Fruit fly (Drosophila melanogaster) whole organism, embryonic: ENCODE data around the gene mRpS7.

Source experiments
- Antp ChIP-seq: fragments of 200-800 bp; sonication (Bioruptor generic); optimal IDR thresholded peaks from 3 replicates; lab custom pipeline; 2016; ENCODE audit warnings: missing biosample characterization, missing genetic modification characterization
- BtbVII ChIP-seq: fragments of 200-800 bp; sonication (Bioruptor generic); optimal IDR thresholded peaks from 3 replicates; lab custom pipeline; 2017; ENCODE audit warnings: missing biosample characterization, mild to moderate bottlenecking, missing genetic modification characterization
- CG10654 ChIP-seq: fragments of 200-800 bp; sonication (Bioruptor generic); optimal IDR thresholded peaks from 2 replicates; lab custom pipeline; 2016; ENCODE audit warnings: missing biosample characterization, missing genetic modification characterization
- CG10979 ChIP-seq: fragments of 200-800 bp; sonication (Bioruptor generic); optimal IDR thresholded peaks from 2 replicates; lab custom pipeline; 2018; ENCODE audit warnings: missing biosample characterization, mild to moderate bottlenecking, missing genetic modification characterization, moderate library complexity
- CG11085 ChIP-seq: fragments of 200-800 bp; sonication (Bioruptor generic); IDR thresholded peaks from 2 replicates; pipeline ENCODE4 v1.3.6; 2022; ENCODE audit warnings: missing biosample characterization, missing genetic modification characterization
- CG12155 ChIP-seq: fragments of 200-800 bp; sonication (Bioruptor generic); optimal IDR thresholded peaks from 3 replicates; lab custom pipeline; 2016; ENCODE audit warnings: missing biosample characterization, missing genetic modification characterization
- CG12219 ChIP-seq: fragments of 200-800 bp; sonication (Bioruptor generic); optimal IDR thresholded peaks from 3 replicates; lab custom pipeline; 2018; ENCODE audit warnings: missing biosample characterization, mild to moderate bottlenecking, missing genetic modification characterization
- CG14050 ChIP-seq: fragments of 200-800 bp; sonication (Bioruptor generic); IDR thresholded peaks from 3 replicates; pipeline ENCODE4 v1.3.6; 2022; ENCODE audit warnings: missing biosample characterization, missing genetic modification characterization
- CG15011 ChIP-seq: fragments of 200-800 bp; sonication (Bioruptor generic); optimal IDR thresholded peaks from 3 replicates; lab custom pipeline; 2018; ENCODE audit warnings: missing biosample characterization, mild to moderate bottlenecking, missing genetic modification characterization
- CG17359 ChIP-seq: fragments of 200-800 bp; sonication (Bioruptor generic); optimal IDR thresholded peaks from 3 replicates; lab custom pipeline; 2018; ENCODE audit warnings: missing biosample characterization, mild to moderate bottlenecking, missing genetic modification characterization, moderate library complexity
- CG3065 ChIP-seq: fragments of 200-800 bp; sonication (Bioruptor generic); optimal IDR thresholded peaks from 2 replicates; lab custom pipeline; 2016; ENCODE audit warnings: missing biosample characterization, missing genetic modification characterization
- CG3163 ChIP-seq: fragments of 200-800 bp; sonication (Bioruptor generic); optimal IDR thresholded peaks from 3 replicates; lab custom pipeline; 2016; ENCODE audit warnings: missing biosample characterization, missing genetic modification characterization
- CG3281 ChIP-seq: fragments of 200-800 bp; sonication (Bioruptor generic); optimal IDR thresholded peaks from 3 replicates; lab custom pipeline; 2017; ENCODE audit warnings: missing biosample characterization, mild to moderate bottlenecking, missing genetic modification characterization
- CG3407 ChIP-seq: fragments of 200-800 bp; sonication (Bioruptor generic); optimal IDR thresholded peaks from 2 replicates; lab custom pipeline; 2018; ENCODE audit warnings: missing biosample characterization, mild to moderate bottlenecking, missing genetic modification characterization
- CG4424 ChIP-seq: fragments of 200-800 bp; sonication (Bioruptor generic); optimal IDR thresholded peaks from 3 replicates; lab custom pipeline; 2016; ENCODE audit warnings: missing biosample characterization, missing genetic modification characterization
- CG4730 ChIP-seq: fragments of 200-800 bp; sonication (Bioruptor generic); IDR thresholded peaks from 2 replicates; pipeline ENCODE4 v1.3.6; 2022; ENCODE audit warnings: missing biosample characterization, missing genetic modification characterization
- CG4820 ChIP-seq: fragments of 200-800 bp; sonication (Bioruptor generic); optimal IDR thresholded peaks from 3 replicates; lab custom pipeline; 2016; ENCODE audit warnings: missing biosample characterization, missing genetic modification characterization
- CG5245 ChIP-seq: fragments of 200-800 bp; sonication (Bioruptor generic); optimal IDR thresholded peaks from 3 replicates; lab custom pipeline; 2016; ENCODE audit warnings: missing biosample characterization, missing genetic modification characterization
- CG6654 ChIP-seq: fragments of 200-800 bp; sonication (Bioruptor generic); optimal IDR thresholded peaks from 2 replicates; lab custom pipeline; 2017; ENCODE audit warnings: missing biosample characterization, mild to moderate bottlenecking, missing genetic modification characterization
- CG7372 ChIP-seq: fragments of 200-800 bp; sonication (Bioruptor generic); IDR thresholded peaks from 2 replicates; pipeline ENCODE4 v1.3.6; 2022; ENCODE audit warnings: missing biosample characterization, missing genetic modification characterization
- CG8388 ChIP-seq: fragments of 200-800 bp; sonication (Bioruptor generic); optimal IDR thresholded peaks from 2 replicates; lab custom pipeline; 2019; ENCODE audit warnings: missing biosample characterization, mild to moderate bottlenecking, missing genetic modification characterization, moderate library complexity
- CG9932 ChIP-seq: fragments of 200-800 bp; sonication (Bioruptor generic); IDR thresholded peaks from 2 replicates; pipeline ENCODE4 v1.3.6; 2022; ENCODE audit warnings: missing biosample characterization, missing genetic modification characterization
- CTCF ChIP-seq: fragments of 200-800 bp; sonication (Bioruptor generic); optimal IDR thresholded peaks from 2 replicates; lab custom pipeline; 2017; ENCODE audit warnings: missing biosample characterization, mild to moderate bottlenecking, missing genetic modification characterization, moderate library complexity
- CkIIα-i1 ChIP-seq: fragments of 200-800 bp; sonication (Bioruptor generic); IDR thresholded peaks from 2 replicates; pipeline ENCODE4 v1.3.6; 2022; ENCODE audit warnings: missing biosample characterization, missing genetic modification characterization
- CoRest ChIP-seq: fragments of 200-800 bp; sonication (Bioruptor generic); optimal IDR thresholded peaks from 3 replicates; lab custom pipeline; 2018; ENCODE audit warnings: missing biosample characterization, mild to moderate bottlenecking, missing genetic modification characterization, moderate library complexity
- D19B ChIP-seq: fragments of 200-800 bp; sonication (Bioruptor generic); optimal IDR thresholded peaks from 2 replicates; lab custom pipeline; 2017; ENCODE audit warnings: missing biosample characterization, mild to moderate bottlenecking, missing genetic modification characterization
- Deaf1 ChIP-seq: fragments of 200-800 bp; optimal IDR thresholded peaks from 3 replicates; lab custom pipeline; 2019; ENCODE audit warnings: missing biosample characterization, mild to moderate bottlenecking, missing genetic modification characterization, moderate library complexity
- E2f1 ChIP-seq: fragments of 200-800 bp; sonication (Bioruptor generic); IDR thresholded peaks from 2 replicates; pipeline ENCODE4 v1.3.6; 2022; ENCODE audit warnings: missing biosample characterization, missing genetic modification characterization
- E2f2 ChIP-seq: fragments of 200-800 bp; sonication (Bioruptor generic); IDR thresholded peaks from 2 replicates; pipeline ENCODE4 v1.3.6; 2022; ENCODE audit warnings: missing biosample characterization, missing genetic modification characterization
- Elba2 ChIP-seq: fragments of 200-800 bp; sonication (Bioruptor generic); optimal IDR thresholded peaks from 3 replicates; lab custom pipeline; 2016; ENCODE audit warnings: missing biosample characterization, missing genetic modification characterization
- Hr3 ChIP-seq: fragments of 200-800 bp; sonication (Bioruptor generic); optimal IDR thresholded peaks from 3 replicates; lab custom pipeline; 2016; ENCODE audit warnings: missing biosample characterization, missing genetic modification characterization
- Med ChIP-seq: fragments of 200-800 bp; sonication (Bioruptor generic); peaks from one replicate; lab custom pipeline; 2016; ENCODE audit warnings: missing biosample characterization, missing genetic modification characterization, mild to moderate bottlenecking, inconsistent platforms, moderate library complexity
- Oaz ChIP-seq: fragments of 200-800 bp; sonication (Bioruptor generic); IDR thresholded peaks from 2 replicates; pipeline ENCODE4 v1.3.6; 2022; ENCODE audit warnings: missing biosample characterization, missing genetic modification characterization
- Poxn ChIP-seq: fragments of 200-800 bp; sonication (Bioruptor generic); IDR thresholded peaks from 2 replicates; pipeline ENCODE4 v1.3.6; 2022; ENCODE audit warnings: missing biosample characterization, missing genetic modification characterization
- Rx ChIP-seq: fragments of 200-800 bp; sonication (Bioruptor generic); IDR thresholded peaks from 2 replicates; pipeline ENCODE4 v1.3.6; 2022; ENCODE audit warnings: missing biosample characterization, missing genetic modification characterization
- Sox102F ChIP-seq: fragments of 200-800 bp; sonication (Bioruptor generic); optimal IDR thresholded peaks from 2 replicates; lab custom pipeline; 2018; ENCODE audit warnings: missing biosample characterization, mild to moderate bottlenecking, missing genetic modification characterization, moderate library complexity
- ab ChIP-seq: fragments of 200-800 bp; sonication (Bioruptor generic); optimal IDR thresholded peaks from 2 replicates; lab custom pipeline; 2016; ENCODE audit warnings: missing biosample characterization, missing genetic modification characterization
- amos ChIP-seq: fragments of 200-800 bp; sonication (Bioruptor generic); IDR thresholded peaks from 2 replicates; pipeline ENCODE4 v1.3.6; 2022; ENCODE audit warnings: missing biosample characterization, missing genetic modification characterization; ENCODE audit not compliant: partially characterized antibody
- bbx ChIP-seq: fragments of 200-800 bp; sonication (Bioruptor generic); IDR thresholded peaks from 2 replicates; pipeline ENCODE4 v1.3.6; 2022; ENCODE audit warnings: missing biosample characterization, missing genetic modification characterization; ENCODE audit not compliant: partially characterized antibody
- chinmo ChIP-seq: fragments of 200-800 bp; sonication (Bioruptor generic); IDR thresholded peaks from 4 replicates; pipeline ENCODE4 v1.3.6; 2022; ENCODE audit warnings: missing biosample characterization, missing genetic modification characterization; ENCODE audit not compliant: partially characterized antibody
- ci ChIP-seq: fragments of 200-800 bp; sonication (Bioruptor generic); IDR thresholded peaks from 3 replicates; pipeline ENCODE4 v1.3.6; 2022; ENCODE audit warnings: missing biosample characterization, missing genetic modification characterization
- crc ChIP-seq: fragments of 200-800 bp; sonication (Bioruptor generic); optimal IDR thresholded peaks from 2 replicates; lab custom pipeline; 2016; ENCODE audit warnings: missing biosample characterization, missing genetic modification characterization
- crol ChIP-seq: fragments of 200-800 bp; sonication (Bioruptor generic); IDR thresholded peaks from 2 replicates; pipeline ENCODE4 v1.3.6; 2022; ENCODE audit warnings: missing biosample characterization, missing genetic modification characterization
- dimm ChIP-seq: fragments of 200-800 bp; sonication (Bioruptor generic); IDR thresholded peaks from 2 replicates; pipeline ENCODE4 v1.3.6; 2022; ENCODE audit warnings: missing biosample characterization, missing genetic modification characterization
- gfzf ChIP-seq: fragments of 200-800 bp; sonication (Bioruptor generic); optimal IDR thresholded peaks from 2 replicates; lab custom pipeline; 2016; ENCODE audit warnings: missing biosample characterization, mild to moderate bottlenecking, missing genetic modification characterization, moderate library complexity
- run ChIP-seq: fragments of 200-800 bp; sonication (Bioruptor generic); optimal IDR thresholded peaks from 3 replicates; lab custom pipeline; 2018; ENCODE audit warnings: missing biosample characterization, mild to moderate bottlenecking, missing genetic modification characterization
- sens ChIP-seq: fragments of 200-800 bp; sonication (Bioruptor generic); peaks from one replicate; lab custom pipeline; 2016; ENCODE audit warnings: missing biosample characterization, missing genetic modification characterization
- tap ChIP-seq: fragments of 200-800 bp; optimal IDR thresholded peaks from 3 replicates; lab custom pipeline; 2019; ENCODE audit warnings: missing biosample characterization, mild to moderate bottlenecking, missing genetic modification characterization, moderate library complexity
- tin ChIP-seq: fragments of 200-800 bp; sonication (Bioruptor generic); optimal IDR thresholded peaks from 3 replicates; lab custom pipeline; 2016; ENCODE audit warnings: missing biosample characterization, missing genetic modification characterization
- wdn ChIP-seq: fragments of 200-800 bp; sonication (Bioruptor generic); IDR thresholded peaks from 2 replicates; pipeline ENCODE4 v1.3.6; 2022; ENCODE audit warnings: missing biosample characterization, missing genetic modification characterization
- zen ChIP-seq: fragments of 200-800 bp; sonication (Bioruptor generic); optimal IDR thresholded peaks from 3 replicates; lab custom pipeline; 2018; ENCODE audit warnings: missing biosample characterization, mild to moderate bottlenecking, missing genetic modification characterization, moderate library complexity

mRpS7 gene

DNA sequence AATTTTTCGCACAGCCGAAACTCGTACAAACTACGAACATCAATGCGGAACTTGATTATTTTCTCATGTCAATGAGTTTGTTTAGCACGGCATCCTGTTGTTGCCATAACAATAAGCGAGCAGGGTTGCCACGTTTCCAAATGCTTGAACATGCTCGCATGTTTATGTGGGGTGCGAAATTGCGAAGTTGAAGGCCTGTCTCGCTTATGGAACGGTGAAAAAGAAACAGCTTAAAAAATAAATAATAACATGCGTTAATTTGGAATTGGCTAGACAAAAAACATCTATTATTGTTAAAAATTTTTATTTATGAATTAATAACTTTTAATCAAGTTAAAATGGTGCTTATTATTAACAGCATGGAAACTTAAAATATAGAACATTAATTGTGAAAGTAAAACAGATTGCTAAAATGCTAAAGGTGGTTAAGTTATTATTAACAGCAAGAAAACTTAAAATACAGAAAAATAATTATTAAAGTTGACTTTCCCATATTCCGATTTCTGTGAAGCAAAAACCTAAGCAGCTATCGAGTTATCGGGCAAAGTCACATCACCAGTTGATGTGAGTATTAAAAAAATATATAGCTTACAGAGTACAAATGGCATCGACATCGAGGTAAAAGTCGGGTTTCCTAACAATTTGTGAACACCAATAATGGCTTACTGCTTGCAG lies 44.5 kb downstream of the mRpS7 start, which contains the start of the genes Bug22 and TfIIB (continued):
- no peak for TF ChIP-seq CkIIα-i1 (GFP tag; lab: Robert Waterston, UW)
- no peak for TF ChIP-seq CG14050 (GFP tag; lab: Robert Waterston, UW)
- peak; percentile 92 for TF ChIP-seq sens
- 0 out of 2 replicates have a peak, but pooled peaks have one; percentile 44 for TF ChIP-seq CG11085 (GFP tag; lab: Robert Waterston, UW)
- peak; percentile 5 for TF ChIP-seq CG3163
- peak; percentile 68 for TF ChIP-seq CG17359 (tag; lab: Kevin White, UChicago)
- TF ChIP-seq CoRest (tag; lab: Kevin White, UChicago) = peak; percentile 76
- TF ChIP-seq CG10979 = peak; percentile 42
- TF ChIP-seq CG8388 (GFP tag; lab: Kevin White, UChicago) = peak; percentile 45
- 0 out of 2 replicates have a peak, but pooled peaks have one; percentile 15 for TF ChIP-seq bbx (GFP tag; lab: Robert Waterston, UW)
- peak; percentile 75 for TF ChIP-seq CG4424
- TF ChIP-seq Rx (GFP tag; lab: Robert Waterston, UW) = peak; percentile 40
- peak; percentile 12 for TF ChIP-seq CG3065 (GFP tag; lab: Kevin White, UChicago)
- peak; percentile 65 for TF ChIP-seq CG3281 (GFP tag; lab: Kevin White, UChicago)
- TF ChIP-seq CG4730 = peak; percentile 32; the same call in 1 of the 2 replicates
- peak; percentile 50 for TF ChIP-seq CG10654 (GFP tag; lab: Kevin White, UChicago)
- peak; percentile 17; the same call in 1 of the 2 replicates for TF ChIP-seq CG7372 (GFP tag; lab: Robert Waterston, UW)
- peak; percentile 46 for TF ChIP-seq zen (tag; lab: Kevin White, UChicago)
- TF ChIP-seq D19B (GFP tag; lab: Kevin White, UChicago) = no peak
- peak; percentile 94 for TF ChIP-seq Med (GFP tag; lab: Kevin White, UChicago)
- TF ChIP-seq CG4820 = peak; percentile 99
- TF ChIP-seq Deaf1 (tag; lab: Kevin White, UChicago) = no peak
- no peak for TF ChIP-seq Sox102F (GFP tag; lab: Kevin White, UChicago)
- peak; percentile 72 for TF ChIP-seq CG12155 (GFP tag; lab: Kevin White, UChicago)
- TF ChIP-seq CG3407 (GFP tag; lab: Kevin White, UChicago) = peak; percentile 18
- no peak for TF ChIP-seq Poxn
- peak; percentile 71 for TF ChIP-seq Antp (GFP tag; lab: Kevin White, UChicago)
- peak; percentile 23; the same call in 1 of the 2 replicates for TF ChIP-seq Oaz (GFP tag; lab: Robert Waterston, UW)
- TF ChIP-seq run (tag; lab: Kevin White, UChicago) = no peak
- TF ChIP-seq ci = peak; percentile 88
- no peak for TF ChIP-seq chinmo
- no peak for TF ChIP-seq dimm (GFP tag; lab: Robert Waterston, UW)
- peak; percentile 73 for TF ChIP-seq Hr3 (GFP tag; lab: Kevin White, UChicago)
- 0 out of 2 replicates have a peak, but pooled peaks have one; percentile 12 for TF ChIP-seq E2f1 (GFP tag; lab: Robert Waterston, UW)
- TF ChIP-seq CG15011 (GFP tag; lab: Kevin White, UChicago) = no peak
- peak; percentile 67 for TF ChIP-seq tin (GFP tag; lab: Kevin White, UChicago)
- TF ChIP-seq crol (GFP tag; lab: Robert Waterston, UW) = no peak
- no peak for TF ChIP-seq CTCF
- TF ChIP-seq CG9932 = peak; percentile 80
- peak; percentile 15 for TF ChIP-seq gfzf (GFP tag; lab: Kevin White, UChicago)
- peak; percentile 37 for TF ChIP-seq crc (GFP tag; lab: Kevin White, UChicago)
- TF ChIP-seq CG5245 (GFP tag; lab: Kevin White, UChicago) = peak; percentile 67
- peak; percentile 87 for TF ChIP-seq Elba2 (GFP tag; lab: Kevin White, UChicago)
- no peak for TF ChIP-seq tap (tag; lab: Kevin White, UChicago)
- TF ChIP-seq BtbVII (GFP tag; lab: Kevin White, UChicago) = peak; percentile 56
- no peak for TF ChIP-seq amos (GFP tag; lab: Robert Waterston, UW)
- no peak for TF ChIP-seq CG6654
- TF ChIP-seq ab = no peak
- TF ChIP-seq CG12219 (GFP tag; lab: Kevin White, UChicago) = peak; percentile 28
- TF ChIP-seq E2f2 (GFP tag; lab: Robert Waterston, UW) = peak; percentile 41; the same call in 1 of the 2 replicates
- peak; percentile 39; the same call in 1 of the 2 replicates for TF ChIP-seq wdn (GFP tag; lab: Robert Waterston, UW)
